Worm (Caenorhabditis elegans) whole organism, L2 larva: ENCODE measurements around the gene nhr-102.

Experiments
- C34F6.9 ChIP-seq: fragments of 150-350 bp; optimal IDR thresholded peaks from 2 replicates; lab custom pipeline; 2014; ENCODE audit warnings: missing biosample characterization, missing genetic modification characterization
- F13H6.1 ChIP-seq: sonication (generic microtip); optimal IDR thresholded peaks from 2 replicates; lab custom pipeline; 2016; ENCODE audit warnings: missing genetic modification characterization, missing compliant biosample characterization
- Y55F3AM.14 ChIP-seq: fragments of 200-800 bp; sonication (Bioruptor generic); optimal IDR thresholded peaks from 2 replicates; lab custom pipeline; 2018; ENCODE audit warnings: mild to moderate bottlenecking, missing genetic modification characterization, missing compliant biosample characterization
- ZK546.5 ChIP-seq: sonication (generic microtip); optimal IDR thresholded peaks from 2 replicates; lab custom pipeline; 2017; ENCODE audit warnings: missing biosample characterization, missing genetic modification characterization
- alr-1 ChIP-seq: fragments of 150-350 bp; optimal IDR thresholded peaks from 2 replicates; lab custom pipeline; 2014; ENCODE audit warnings: missing biosample characterization, missing genetic modification characterization
- ama-1 ChIP-seq: fragments of 150-350 bp; optimal IDR thresholded peaks from 2 replicates; lab custom pipeline; 2018; ENCODE audit warnings: inconsistent platforms
- blmp-1 ChIP-seq: sonication (generic microtip); optimal IDR thresholded peaks from 2 replicates; lab custom pipeline; 2017; ENCODE audit warnings: missing genetic modification characterization, mild to moderate bottlenecking, missing compliant biosample characterization, antibody characterized with exemption, moderate library complexity; ENCODE audit not compliant: insufficient read depth
- ceh-16 ChIP-seq: fragments of 150-350 bp; optimal IDR thresholded peaks from 2 replicates; lab custom pipeline; 2014; ENCODE audit warnings: missing biosample characterization, missing genetic modification characterization
- crh-2 ChIP-seq: sonication (generic microtip); optimal IDR thresholded peaks from 2 replicates; lab custom pipeline; 2017; ENCODE audit warnings: missing biosample characterization, missing genetic modification characterization
- dmd-4 ChIP-seq: sonication (generic microtip); optimal IDR thresholded peaks from 2 replicates; lab custom pipeline; 2017; ENCODE audit warnings: missing biosample characterization, missing genetic modification characterization
- egl-27 ChIP-seq: sonication (generic microtip); optimal IDR thresholded peaks from 3 replicates; lab custom pipeline; 2017; ENCODE audit warnings: missing biosample characterization, missing genetic modification reagents, missing genetic modification characterization
- elt-1 ChIP-seq: fragments of 150-350 bp; optimal IDR thresholded peaks from 2 replicates; lab custom pipeline; 2014; ENCODE audit warnings: missing biosample characterization, missing genetic modification characterization
- elt-3 ChIP-seq: sonication (generic microtip); optimal IDR thresholded peaks from 2 replicates; lab custom pipeline; 2017; ENCODE audit warnings: missing biosample characterization, missing genetic modification characterization
- fos-1 ChIP-seq: fragments of 150-350 bp; optimal IDR thresholded peaks from 2 replicates; lab custom pipeline; 2014; ENCODE audit warnings: missing biosample characterization, missing genetic modification characterization
- gmeb-1 ChIP-seq: fragments of 150-350 bp; optimal IDR thresholded peaks from 2 replicates; lab custom pipeline; 2014; ENCODE audit warnings: missing biosample characterization, missing genetic modification characterization
- lin-11 ChIP-seq: fragments of 150-350 bp; sonication (generic microtip); optimal IDR thresholded peaks from 2 replicates; lab custom pipeline; 2014; ENCODE audit warnings: missing biosample characterization, missing genetic modification characterization, inconsistent platforms, mixed read lengths
- lin-13 ChIP-seq: fragments of 150-350 bp; optimal IDR thresholded peaks from 2 replicates; lab custom pipeline; 2014; ENCODE audit warnings: missing biosample characterization, missing genetic modification reagents, missing genetic modification characterization
- lin-39 ChIP-seq: fragments of 150-350 bp; optimal IDR thresholded peaks from 2 replicates; lab custom pipeline; 2014; ENCODE audit warnings: missing biosample characterization, missing genetic modification reagents, missing genetic modification characterization
- lsy-2 ChIP-seq, 2 experiments: fragments of 150-350 bp in 1 of 2; sonication (generic microtip) in 1 of 2; optimal IDR thresholded peaks; 2 replicates each; lab custom pipeline; 2014 to 2017; ENCODE audit warnings: missing biosample characterization in 2 of 2, missing genetic modification characterization in 2 of 2
- mab-5 ChIP-seq: fragments of 150-350 bp; optimal IDR thresholded peaks from 2 replicates; lab custom pipeline; 2014; ENCODE audit warnings: missing biosample characterization, missing genetic modification characterization
- mbf-1 ChIP-seq: sonication (generic microtip); optimal IDR thresholded peaks from 2 replicates; lab custom pipeline; 2017; ENCODE audit warnings: missing biosample characterization, missing genetic modification characterization
- mdl-1 ChIP-seq, 2 experiments: fragments of 150-350 bp in 1 of 2; sonication (generic microtip) in 1 of 2; optimal IDR thresholded peaks; 2 replicates each; lab custom pipeline; 2017; ENCODE audit warnings: missing biosample characterization in 2 of 2, missing genetic modification characterization in 2 of 2
- nhr-10 ChIP-seq: sonication (generic microtip); optimal IDR thresholded peaks from 2 replicates; lab custom pipeline; 2017; ENCODE audit warnings: missing biosample characterization, missing genetic modification characterization
- nhr-11 ChIP-seq: fragments of 150-350 bp; optimal IDR thresholded peaks from 2 replicates; lab custom pipeline; 2014; ENCODE audit warnings: missing biosample characterization, missing genetic modification characterization
- nhr-12 ChIP-seq: fragments of 150-350 bp; optimal IDR thresholded peaks from 2 replicates; lab custom pipeline; 2014; ENCODE audit warnings: missing biosample characterization, missing genetic modification characterization
- nhr-129 ChIP-seq: fragments of 150-350 bp; optimal IDR thresholded peaks from 2 replicates; lab custom pipeline; 2014; ENCODE audit warnings: missing biosample characterization, missing genetic modification characterization
- nhr-237 ChIP-seq: fragments of 150-350 bp; optimal IDR thresholded peaks from 2 replicates; lab custom pipeline; 2014; ENCODE audit warnings: missing biosample characterization, missing genetic modification characterization
- nhr-25 ChIP-seq: fragments of 150-350 bp; sonication (generic microtip); optimal IDR thresholded peaks from 3 replicates; lab custom pipeline; 2014; ENCODE audit warnings: missing biosample characterization, missing genetic modification characterization
- nhr-6 ChIP-seq: fragments of 150-350 bp; optimal IDR thresholded peaks from 2 replicates; lab custom pipeline; 2014; ENCODE audit warnings: missing biosample characterization, missing genetic modification characterization
- peb-1 ChIP-seq: fragments of 150-350 bp; optimal IDR thresholded peaks from 2 replicates; lab custom pipeline; 2014; ENCODE audit warnings: missing biosample characterization, missing genetic modification characterization
- skn-1 ChIP-seq: sonication (generic microtip); optimal IDR thresholded peaks from 2 replicates; lab custom pipeline; 2017; ENCODE audit warnings: missing biosample characterization, missing genetic modification characterization
- sma-3 ChIP-seq: sonication (generic microtip); optimal IDR thresholded peaks from 2 replicates; lab custom pipeline; 2016; ENCODE audit warnings: missing genetic modification reagents, missing genetic modification characterization, missing compliant biosample characterization
- sma-9 ChIP-seq, 2 experiments: fragments of 150-350 bp in 1 of 2; sonication (generic microtip) in 1 of 2; optimal IDR thresholded peaks; 2 replicates each; lab custom pipeline; 2014 to 2016; ENCODE audit warnings: missing genetic modification characterization in 2 of 2, mild to moderate bottlenecking in 1 of 2, missing biosample characterization in 1 of 2, missing compliant biosample characterization in 1 of 2, missing genetic modification reagents in 1 of 2, moderate library complexity in 1 of 2
- snpc-4 ChIP-seq: fragments of 150-350 bp; optimal IDR thresholded peaks from 2 replicates; lab custom pipeline; 2014; ENCODE audit warnings: missing biosample characterization, missing genetic modification characterization
- zag-1 ChIP-seq: fragments of 150-350 bp; optimal IDR thresholded peaks from 2 replicates; lab custom pipeline; 2014; ENCODE audit warnings: missing biosample characterization, missing genetic modification characterization
- ztf-11 ChIP-seq: sonication (generic microtip); optimal IDR thresholded peaks from 2 replicates; lab custom pipeline; 2017; ENCODE audit warnings: missing biosample characterization, missing genetic modification characterization

Gene nhr-102

ce11 chrV:15896671-15897070, 20.5 kb upstream of the nhr-102 start, which contains the start of gene nhr-213:
Gene nhr-213, minus strand, starts transcription at chrV:15896771.
- no peak for TF ChIP-seq nhr-237
- TF ChIP-seq nhr-10 (tag; lab: Kevin White, UChicago): no peak
- no peak for TF ChIP-seq lsy-2 (tag; optimal IDR thresholded peaks at IDR 0.05; lab: Kevin White, UChicago)
- TF ChIP-seq sma-9 (GFP tag; optimal IDR thresholded peaks at IDR 0.05; lab: Kevin White, UChicago): no peak
- TF ChIP-seq sma-9 (tag; optimal IDR thresholded peaks at IDR 0.05; lab: Kevin White, UChicago): no peak
- TF ChIP-seq sma-3: no peak
- no peak for TF ChIP-seq blmp-1 (tag; lab: Kevin White, UChicago)
- no peak for TF ChIP-seq lin-11 (tag; lab: Kevin White, UChicago)
- no peak for TF ChIP-seq mbf-1
- TF ChIP-seq skn-1 (tag; lab: Kevin White, UChicago): no peak
- TF ChIP-seq gmeb-1 (tag; lab: Kevin White, UChicago): no peak
- TF ChIP-seq ztf-11 (tag; lab: Kevin White, UChicago): no peak
- no peak for TF ChIP-seq crh-2 (tag; lab: Kevin White, UChicago)
- no peak for TF ChIP-seq mdl-1 (tag; optimal IDR thresholded peaks at IDR 0.05; lab: Kevin White, UChicago)
- no peak for TF ChIP-seq ceh-16 (tag; lab: Kevin White, UChicago)
- TF ChIP-seq, all 48 proteins: peak for 0

- TF ChIP-seq crh-2 (tag; lab: Kevin White, UChicago) (no peak), C34F6.9 (tag; lab: Kevin White, UChicago) (no peak)
Observed at ce11 chrV:15892696-15893095, 16.5 kb upstream of the nhr-102 start, which contains the start of gene T06C12.11. Gene T06C12.11, plus strand, starts transcription at chrV:15892996.

ce11 chrV:15891761-15892160, 15.6 kb upstream of the nhr-102 start, which contains the start of gene T06C12.12:
Gene T06C12.12, plus strand, starts transcription at chrV:15892061.
- TF ChIP-seq lin-11 (tag; lab: Kevin White, UChicago) (no peak), egl-27 (no peak), mab-5 (no peak), nhr-12 (tag; lab: Kevin White, UChicago) (no peak), ceh-16 (tag; lab: Kevin White, UChicago) (no peak), nhr-6 (no peak), ama-1 (lab: Kevin White, UChicago) (no peak), gmeb-1 (tag; lab: Kevin White, UChicago) (no peak), peb-1 (tag; lab: Kevin White, UChicago) (no peak), crh-2 (tag; lab: Kevin White, UChicago) (no peak), alr-1 (tag; lab: Kevin White, UChicago) (no peak), lin-39 (tag; lab: Kevin White, UChicago) (no peak)
- TF ChIP-seq, all 48 proteins: peak for 0

ce11 chrV:15891279-15891678, 15.1 kb upstream of the nhr-102 start:
- TF ChIP-seq F13H6.1 (tag; lab: Kevin White, UChicago) (no peak), sma-9 (GFP tag; optimal IDR thresholded peaks at IDR 0.05; lab: Kevin White, UChicago) (peak; percentile 10), sma-9 (tag; optimal IDR thresholded peaks at IDR 0.05; lab: Kevin White, UChicago) (no peak), alr-1 (tag; lab: Kevin White, UChicago) (no peak), C34F6.9 (tag; lab: Kevin White, UChicago) (no peak), fos-1 (tag; lab: Kevin White, UChicago) (peak; percentile 84), mab-5 (no peak), ztf-11 (tag; lab: Kevin White, UChicago) (no peak)

ce11 chrV:15890115-15890514, 13.9 kb upstream of the nhr-102 start:
- TF ChIP-seq nhr-129 (tag; lab: Kevin White, UChicago) (no peak), ZK546.5 (no peak), fos-1 (tag; lab: Kevin White, UChicago) (peak; percentile 88), Y55F3AM.14 (no peak), elt-1 (tag; lab: Kevin White, UChicago) (no peak), elt-3 (tag; lab: Kevin White, UChicago) (no peak), nhr-237 (no peak), peb-1 (tag; lab: Kevin White, UChicago) (no peak)
- TF ChIP-seq, all 48 proteins: peak for 1

- TF ChIP-seq nhr-11 (tag; lab: Kevin White, UChicago) (no peak), zag-1 (tag; lab: Kevin White, UChicago) (no peak), dmd-4 (tag; lab: Kevin White, UChicago) (no peak), nhr-25 (no peak), sma-9 (GFP tag; optimal IDR thresholded peaks at IDR 0.05; lab: Kevin White, UChicago) (no peak), sma-9 (tag; optimal IDR thresholded peaks at IDR 0.05; lab: Kevin White, UChicago) (no peak), lin-13 (GFP tag; lab: Kevin White, UChicago) (no peak), egl-27 (no peak), ztf-11 (tag; lab: Kevin White, UChicago) (no peak), ama-1 (lab: Kevin White, UChicago) (no peak), Y55F3AM.14 (no peak), elt-1 (tag; lab: Kevin White, UChicago) (no peak), snpc-4 (tag; lab: Kevin White, UChicago) (no peak), ZK546.5 (no peak), elt-3 (tag; lab: Kevin White, UChicago) (no peak), fos-1 (tag; lab: Kevin White, UChicago) (no peak), nhr-12 (tag; lab: Kevin White, UChicago) (no peak), lin-39 (tag; lab: Kevin White, UChicago) (no peak)
Observed at ce11 chrV:15888751-15889150, 12.5 kb upstream of the nhr-102 start, which contains the start of gene cgt-1. Gene cgt-1, minus strand, starts transcription at chrV:15888851.
